Fruit fly (Drosophila melanogaster): Measurements from ENCODE around the gene sgl.
A peak's percentile ranks its signal among the peaks of the same experiment; 100 is the strongest.

sgl gene

DNA sequence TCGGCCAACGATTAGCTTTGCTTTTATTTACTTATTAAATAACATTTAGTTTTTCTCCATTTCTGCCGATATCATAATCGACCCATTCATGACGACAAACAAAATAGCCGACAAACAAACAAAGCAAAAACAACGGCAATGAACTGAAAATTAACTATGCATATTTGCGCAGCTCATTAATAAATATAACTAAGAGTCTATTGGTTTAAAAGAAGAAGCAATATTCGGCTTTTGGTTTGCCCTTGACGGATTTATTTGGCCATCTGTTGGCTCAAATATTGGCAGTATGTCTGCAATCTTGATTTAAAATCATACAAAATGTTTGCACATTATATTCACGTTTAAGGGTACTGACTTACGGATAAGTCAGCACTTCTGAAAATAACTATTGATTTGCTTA is 35.4 kb upstream of the sgl start (continued):
- TF ChIP-seq CG8924 (tag; optimal IDR thresholded peaks at IDR 0.05) (no peak), ash1 (GFP tag; optimal IDR thresholded peaks at IDR 0.05) (no peak), H2.0 (GFP tag; IDR thresholded peaks at IDR 0.05) (no peak), btn (GFP tag; optimal IDR thresholded peaks at IDR 0.05) (no peak), CG1603 (tag; optimal IDR thresholded peaks at IDR 0.05) (no peak), knrl (GFP tag; IDR thresholded peaks at IDR 0.05; ENCODE audit: partially characterized antibody) (no peak), Hmr (GFP tag; optimal IDR thresholded peaks at IDR 0.05) (no peak), Dp (GFP tag; optimal IDR thresholded peaks at IDR 0.05) (no peak), CHES-1-like (GFP tag; optimal IDR thresholded peaks at IDR 0.05) (no peak), CG10431 (GFP tag; optimal IDR thresholded peaks at IDR 0.05) (no peak), sens (GFP tag) (peak; percentile 54), BtbVII (GFP tag; optimal IDR thresholded peaks at IDR 0.05) (no peak), CG2678 (tag; optimal IDR thresholded peaks at IDR 0.05) (peak; percentile 45), nerfin-1 (tag; optimal IDR thresholded peaks at IDR 0.05) (no peak), caup (GFP tag; optimal IDR thresholded peaks at IDR 0.05; ENCODE audit: severe bottlenecking) (no peak), chif (GFP tag; optimal IDR thresholded peaks at IDR 0.05) (no peak), CG17361 (GFP tag; IDR thresholded peaks at IDR 0.05) (no peak), lab (GFP tag; optimal IDR thresholded peaks at IDR 0.05) (peak; percentile 38), CG13296 (GFP tag; optimal IDR thresholded peaks at IDR 0.05) (peak; percentile 14), CG10654 (GFP tag; optimal IDR thresholded peaks at IDR 0.05) (no peak), slp2 (GFP tag; optimal IDR thresholded peaks at IDR 0.05) (no peak), CTCF (GFP tag; optimal IDR thresholded peaks at IDR 0.05) (no peak), CG7556 (GFP tag; optimal IDR thresholded peaks at IDR 0.05) (no peak), dmrt99B (tag; optimal IDR thresholded peaks at IDR 0.05) (peak; percentile 31), klu (GFP tag; IDR thresholded peaks at IDR 0.05) (no peak), bigmax (GFP tag; optimal IDR thresholded peaks at IDR 0.05) (no peak), crol (GFP tag; IDR thresholded peaks at IDR 0.05) (no peak), fd3F (GFP tag; optimal IDR thresholded peaks at IDR 0.05) (no peak), dm (GFP tag; optimal IDR thresholded peaks at IDR 0.05) (no peak), CG6813 (GFP tag; optimal IDR thresholded peaks at IDR 0.05) (no peak), chn (GFP tag; optimal IDR thresholded peaks at IDR 0.05) (no peak), ATbp (GFP tag; optimal IDR thresholded peaks at IDR 0.05) (peak; percentile 12), CG5245 (GFP tag; optimal IDR thresholded peaks at IDR 0.05) (no peak), CG11504 (tag; optimal IDR thresholded peaks at IDR 0.05) (peak; percentile 14), Asciz (GFP tag; optimal IDR thresholded peaks at IDR 0.05) (peak; percentile 20), Mes4 (GFP tag; optimal IDR thresholded peaks at IDR 0.05) (no peak), CG1647 (GFP tag; optimal IDR thresholded peaks at IDR 0.05) (no peak), disco-r (GFP tag; optimal IDR thresholded peaks at IDR 0.05) (no peak), aop (GFP tag; IDR thresholded peaks at IDR 0.05) (no peak), CG10366 (GFP tag; IDR thresholded peaks at IDR 0.05) (no peak), CG3726 (GFP tag; IDR thresholded peaks at IDR 0.05) (no peak), gcm (GFP tag; optimal IDR thresholded peaks at IDR 0.05) (no peak), CG3995 (GFP tag; optimal IDR thresholded peaks at IDR 0.05) (no peak), CG17829 (tag; optimal IDR thresholded peaks at IDR 0.05) (no peak), HLH4C (GFP tag; IDR thresholded peaks at IDR 0.05; ENCODE audit: partially characterized antibody) (no peak), rib (GFP tag; IDR thresholded peaks at IDR 0.05) (no peak), vnd (GFP tag; IDR thresholded peaks at IDR 0.05; ENCODE audit: partially characterized antibody) (no peak), CG10462 (GFP tag; optimal IDR thresholded peaks at IDR 0.05) (no peak), jing (GFP tag; optimal IDR thresholded peaks at IDR 0.05) (no peak), h (optimal IDR thresholded peaks at IDR 0.05) (no peak), lov (optimal IDR thresholded peaks at IDR 0.05) (no peak), lov (GFP tag; IDR thresholded peaks at IDR 0.05) (no peak), al (GFP tag; IDR thresholded peaks at IDR 0.05) (no peak)

Data from whole organism, embryonic.